Fruit fly (Drosophila melanogaster) whole organism, prepupa: ENCODE results near the gene Hsp83.

Source experiments
- CG31627 ChIP-seq: fragments of 200-800 bp; sonication (Bioruptor generic); optimal IDR thresholded peaks from 3 replicates; lab custom pipeline; 2016; ENCODE audit warnings: missing biosample characterization, missing genetic modification characterization
- eg ChIP-seq: fragments of 200-800 bp; sonication (Bioruptor generic); IDR thresholded peaks from 3 replicates; pipeline ENCODE4 v1.3.6; 2022; ENCODE audit warnings: missing biosample characterization, missing genetic modification characterization
- fkh ChIP-seq: fragments of 200-800 bp; sonication (Bioruptor generic); optimal IDR thresholded peaks from 3 replicates; lab custom pipeline; 2017; ENCODE audit warnings: missing biosample characterization, mild to moderate bottlenecking, missing genetic modification characterization, moderate library complexity
- spab ChIP-seq: fragments of 200-800 bp; sonication (Bioruptor generic); optimal IDR thresholded peaks from 2 replicates; lab custom pipeline; 2017; ENCODE audit warnings: missing biosample characterization, mild to moderate bottlenecking, missing genetic modification characterization, missing genetic modification reagents

- no peak for TF ChIP-seq CG31627 (GFP tag; lab: Kevin White, UChicago)
- peak; percentile 85 for TF ChIP-seq fkh (GFP tag; lab: Kevin White, UChicago)
- TF ChIP-seq spab (GFP tag; lab: Kevin White, UChicago): no peak
- no peak for TF ChIP-seq eg
Measured at dm6 chr3L:3192333-3192894, 355 bp upstream of the Hsp83 start, which contains the start of gene CG14965.
